Fruit fly (Drosophila melanogaster) whole organism, prepupa: ENCODE measurements around the gene CG2104.

Source experiments
- CG10631 ChIP-seq: fragments of 200-800 bp; sonication (Bioruptor generic); optimal IDR thresholded peaks from 2 replicates; lab custom pipeline; 2016; ENCODE audit warnings: missing biosample characterization, missing genetic modification characterization
- CG10669 ChIP-seq: fragments of 200-800 bp; sonication (Bioruptor generic); optimal IDR thresholded peaks from 3 replicates; lab custom pipeline; 2018; ENCODE audit warnings: missing biosample characterization, mild to moderate bottlenecking, missing genetic modification characterization, moderate library complexity
- CG11294 ChIP-seq: fragments of 200-800 bp; sonication (Bioruptor generic); IDR thresholded peaks from 2 replicates; pipeline ENCODE4 v1.3.6; 2022; ENCODE audit warnings: missing biosample characterization, missing genetic modification characterization
- CG11902 ChIP-seq: fragments of 200-800 bp; sonication (Bioruptor generic); optimal IDR thresholded peaks from 3 replicates; lab custom pipeline; 2016; ENCODE audit warnings: missing biosample characterization, missing genetic modification characterization
- CG15336 ChIP-seq: fragments of 200-800 bp; sonication (Bioruptor generic); IDR thresholded peaks from 2 replicates; pipeline ENCODE4 v1.3.6; 2022; ENCODE audit warnings: missing biosample characterization, missing genetic modification characterization
- CG1621 ChIP-seq: fragments of 200-800 bp; sonication (Bioruptor generic); optimal IDR thresholded peaks from 3 replicates; lab custom pipeline; 2018; ENCODE audit warnings: missing biosample characterization, mild to moderate bottlenecking, missing genetic modification characterization
- CG3032 ChIP-seq: fragments of 200-800 bp; optimal IDR thresholded peaks from 2 replicates; lab custom pipeline; 2019; ENCODE audit warnings: missing biosample characterization, mild to moderate bottlenecking, missing genetic modification characterization, moderate library complexity
- CG31627 ChIP-seq: fragments of 200-800 bp; sonication (Bioruptor generic); optimal IDR thresholded peaks from 3 replicates; lab custom pipeline; 2016; ENCODE audit warnings: missing biosample characterization, missing genetic modification characterization
- CG32006 ChIP-seq: fragments of 200-800 bp; sonication (Bioruptor generic); optimal IDR thresholded peaks from 3 replicates; lab custom pipeline; 2017; ENCODE audit warnings: missing biosample characterization, mild to moderate bottlenecking, missing genetic modification characterization
- CG34406 ChIP-seq: fragments of 200-800 bp; sonication (Bioruptor generic); optimal IDR thresholded peaks from 3 replicates; lab custom pipeline; 2016; ENCODE audit warnings: missing biosample characterization, missing genetic modification characterization
- CG4318 ChIP-seq: fragments of 200-800 bp; sonication (Bioruptor generic); optimal IDR thresholded peaks from 3 replicates; lab custom pipeline; 2017; ENCODE audit warnings: missing biosample characterization, mild to moderate bottlenecking, missing genetic modification characterization
- CG6163 ChIP-seq: fragments of 200-800 bp; sonication (Bioruptor generic); IDR thresholded peaks from 3 replicates; pipeline ENCODE4 v1.3.6; 2022; ENCODE audit warnings: missing biosample characterization, missing genetic modification characterization
- CG6276 ChIP-seq: fragments of 200-800 bp; sonication (Bioruptor generic); optimal IDR thresholded peaks from 2 replicates; lab custom pipeline; 2017; ENCODE audit warnings: missing biosample characterization, mild to moderate bottlenecking, missing genetic modification characterization
- CG6792 ChIP-seq: fragments of 200-800 bp; sonication (Bioruptor generic); optimal IDR thresholded peaks from 3 replicates; lab custom pipeline; 2016; ENCODE audit warnings: missing biosample characterization, missing genetic modification characterization
- CG6808 ChIP-seq: fragments of 200-800 bp; sonication (Bioruptor generic); optimal IDR thresholded peaks from 3 replicates; lab custom pipeline; 2017; ENCODE audit warnings: missing biosample characterization, missing genetic modification characterization, mild to moderate bottlenecking, moderate library complexity, missing genetic modification reagents
- CG7368 ChIP-seq: fragments of 200-800 bp; sonication (Bioruptor generic); optimal IDR thresholded peaks from 3 replicates; lab custom pipeline; 2016; ENCODE audit warnings: missing biosample characterization, missing genetic modification characterization
- CG8319 ChIP-seq: fragments of 200-800 bp; sonication (Bioruptor generic); optimal IDR thresholded peaks from 3 replicates; lab custom pipeline; 2016; ENCODE audit warnings: missing biosample characterization, missing genetic modification characterization
- Eip78C ChIP-seq: fragments of 200-800 bp; sonication (Bioruptor generic); peaks from one replicate; lab custom pipeline; 2016; ENCODE audit warnings: missing biosample characterization, missing genetic modification characterization
- Eip93F ChIP-seq: fragments of 200-800 bp; sonication (Bioruptor generic); optimal IDR thresholded peaks from 2 replicates; lab custom pipeline; 2016; ENCODE audit warnings: missing biosample characterization, mild to moderate bottlenecking, missing genetic modification characterization
- Gug ChIP-seq: fragments of 200-800 bp; sonication (Bioruptor generic); IDR thresholded peaks from 2 replicates; pipeline ENCODE4 v1.3.6; 2022; ENCODE audit warnings: missing biosample characterization, missing genetic modification characterization
- Hr4 ChIP-seq: fragments of 200-800 bp; sonication (Bioruptor generic); optimal IDR thresholded peaks from 3 replicates; lab custom pipeline; 2016; ENCODE audit warnings: missing biosample characterization, missing genetic modification characterization
- Met ChIP-seq: fragments of 200-800 bp; sonication (Bioruptor generic); optimal IDR thresholded peaks from 3 replicates; lab custom pipeline; 2016; ENCODE audit warnings: missing biosample characterization, missing genetic modification characterization
- OdsH ChIP-seq: fragments of 200-800 bp; sonication (Bioruptor generic); optimal IDR thresholded peaks from 3 replicates; lab custom pipeline; 2016; ENCODE audit warnings: missing biosample characterization, missing genetic modification characterization
- Smox ChIP-seq: fragments of 200-800 bp; sonication (Bioruptor generic); optimal IDR thresholded peaks from 3 replicates; lab custom pipeline; 2016; ENCODE audit warnings: missing biosample characterization, missing genetic modification characterization
- Sox102F ChIP-seq: fragments of 200-800 bp; sonication (Bioruptor generic); optimal IDR thresholded peaks from 2 replicates; lab custom pipeline; 2016; ENCODE audit warnings: missing biosample characterization, mild to moderate bottlenecking, missing genetic modification characterization
- Sox14 ChIP-seq: fragments of 200-800 bp; sonication (Bioruptor generic); optimal IDR thresholded peaks from 3 replicates; lab custom pipeline; 2016; ENCODE audit warnings: missing biosample characterization, missing genetic modification characterization
- Sox15 ChIP-seq: fragments of 200-800 bp; sonication (Bioruptor generic); optimal IDR thresholded peaks from 3 replicates; lab custom pipeline; 2016; ENCODE audit warnings: missing biosample characterization, missing genetic modification characterization
- cyc ChIP-seq: fragments of 200-800 bp; sonication (Bioruptor generic); optimal IDR thresholded peaks from 3 replicates; lab custom pipeline; 2016; ENCODE audit warnings: missing biosample characterization, missing genetic modification characterization
- dsx ChIP-seq: fragments of 200-800 bp; optimal IDR thresholded peaks from 3 replicates; lab custom pipeline; 2019; ENCODE audit warnings: missing biosample characterization, mild to moderate bottlenecking, missing genetic modification characterization, moderate library complexity; ENCODE audit not compliant: poor library complexity, severe bottlenecking
- eg ChIP-seq: fragments of 200-800 bp; sonication (Bioruptor generic); IDR thresholded peaks from 3 replicates; pipeline ENCODE4 v1.3.6; 2022; ENCODE audit warnings: missing biosample characterization, missing genetic modification characterization
- esn ChIP-seq: fragments of 200-800 bp; sonication (Bioruptor generic); optimal IDR thresholded peaks from 2 replicates; lab custom pipeline; 2016; ENCODE audit warnings: missing biosample characterization, mild to moderate bottlenecking, missing genetic modification characterization, moderate library complexity
- fd59A ChIP-seq: fragments of 200-800 bp; sonication (Bioruptor generic); optimal IDR thresholded peaks from 2 replicates; lab custom pipeline; 2017; ENCODE audit warnings: missing biosample characterization, mild to moderate bottlenecking, missing genetic modification characterization, missing genetic modification reagents
- fkh ChIP-seq: fragments of 200-800 bp; sonication (Bioruptor generic); optimal IDR thresholded peaks from 3 replicates; lab custom pipeline; 2017; ENCODE audit warnings: missing biosample characterization, mild to moderate bottlenecking, missing genetic modification characterization, moderate library complexity
- net ChIP-seq: fragments of 200-800 bp; sonication (Bioruptor generic); optimal IDR thresholded peaks from 3 replicates; lab custom pipeline; 2016; ENCODE audit warnings: missing biosample characterization, missing genetic modification characterization
- spab ChIP-seq: fragments of 200-800 bp; sonication (Bioruptor generic); optimal IDR thresholded peaks from 2 replicates; lab custom pipeline; 2017; ENCODE audit warnings: missing biosample characterization, mild to moderate bottlenecking, missing genetic modification characterization, missing genetic modification reagents
- ss ChIP-seq, 2 experiments: fragments of 200-800 bp; sonication (Bioruptor generic); optimal IDR thresholded peaks; 2 replicates in 1 of 2; 3 replicates in 1 of 2; lab custom pipeline; 2017 to 2018; ENCODE audit warnings: mild to moderate bottlenecking in 2 of 2, missing biosample characterization in 2 of 2, missing genetic modification characterization in 2 of 2, moderate library complexity in 1 of 2
- svp ChIP-seq: fragments of 200-800 bp; sonication (Bioruptor generic); peaks from one replicate; lab custom pipeline; 2016; ENCODE audit warnings: missing biosample characterization, missing genetic modification characterization
- topi ChIP-seq: fragments of 200-800 bp; sonication (Bioruptor generic); optimal IDR thresholded peaks from 3 replicates; lab custom pipeline; 2016; ENCODE audit warnings: missing biosample characterization, missing genetic modification characterization
- vri ChIP-seq: fragments of 200-800 bp; sonication (Bioruptor generic); optimal IDR thresholded peaks from 3 replicates; lab custom pipeline; 2016; ENCODE audit warnings: missing biosample characterization, mild to moderate bottlenecking, missing genetic modification characterization

CG2104 gene

DNA sequence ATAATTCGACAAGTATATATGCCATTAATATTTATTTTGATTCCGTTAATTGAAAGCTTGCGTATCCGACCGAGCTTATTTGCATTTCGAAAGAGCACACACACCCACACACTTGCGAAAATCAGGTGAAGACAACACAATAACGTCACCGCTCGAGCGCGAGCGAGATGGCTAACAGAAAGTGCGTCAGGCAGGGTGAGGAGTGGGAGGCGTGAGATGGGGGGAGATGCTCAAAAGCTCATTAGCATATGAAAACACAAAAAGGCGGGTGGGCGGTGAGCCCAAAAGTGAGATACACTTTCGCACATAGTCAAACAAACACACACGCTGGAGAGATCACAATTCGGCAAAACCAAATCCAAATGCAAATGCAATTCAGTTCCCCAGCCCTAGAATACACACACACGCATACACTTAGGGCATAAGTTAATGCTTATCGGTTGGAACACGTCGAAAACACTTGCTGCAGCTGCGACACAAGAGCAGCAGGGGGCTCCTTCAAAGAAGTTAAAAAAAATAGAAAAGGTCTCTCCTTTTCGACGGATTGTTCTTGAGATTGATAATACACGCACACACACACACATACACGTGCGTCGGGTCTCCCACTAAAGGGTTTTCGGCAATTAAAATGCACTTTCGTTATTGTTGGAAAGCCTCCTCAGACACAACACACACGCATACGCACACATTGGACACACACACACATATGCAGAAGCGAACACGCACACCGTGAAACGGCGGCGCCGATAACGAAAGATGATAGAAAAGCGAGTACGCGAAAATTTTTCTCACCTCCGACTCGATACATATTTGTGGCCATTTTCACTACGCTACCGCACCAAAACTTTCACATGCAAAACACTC, 45.1 kb downstream of the CG2104 start:
- TF ChIP-seq topi (GFP tag; lab: Kevin White, UChicago) = no peak
- TF ChIP-seq Eip78C = peak; percentile 83
- no peak for TF ChIP-seq net (GFP tag; lab: Kevin White, UChicago)
- TF ChIP-seq Sox102F = no peak
- TF ChIP-seq CG6276 = no peak
- TF ChIP-seq Hr4 = no peak
- no peak for TF ChIP-seq spab
- peak; percentile 24 for TF ChIP-seq CG31627
- TF ChIP-seq CG11294 (GFP tag; lab: Robert Waterston, UW) = no peak
- TF ChIP-seq fd59A (GFP tag; lab: Kevin White, UChicago) = no peak
- peak; percentile 22 for TF ChIP-seq vri (GFP tag; lab: Kevin White, UChicago)
- no peak for TF ChIP-seq CG10631 (GFP tag; lab: Kevin White, UChicago)
- TF ChIP-seq CG7368 (GFP tag; lab: Kevin White, UChicago) = no peak
- TF ChIP-seq svp = peak; percentile 88
- 0 out of 3 replicates have a peak, but pooled peaks have one; percentile 38 for TF ChIP-seq CG6163
- no peak for TF ChIP-seq CG32006 (GFP tag; lab: Kevin White, UChicago)
- TF ChIP-seq cyc (GFP tag; lab: Kevin White, UChicago) = peak; percentile 7
- peak; percentile 5 for TF ChIP-seq CG6792
- TF ChIP-seq OdsH (GFP tag; lab: Kevin White, UChicago) = no peak
- no peak for TF ChIP-seq dsx (GFP tag; lab: Kevin White, UChicago)
- TF ChIP-seq CG10669 = no peak
- TF ChIP-seq Gug (GFP tag; lab: Robert Waterston, UW) = 0 out of 2 replicates have a peak, but pooled peaks have one; percentile 11
- TF ChIP-seq Met (GFP tag; lab: Kevin White, UChicago) = no peak
- TF ChIP-seq eg = no peak
- TF ChIP-seq esn (GFP tag; lab: Kevin White, UChicago) = peak; percentile 28
- peak; percentile 41 for TF ChIP-seq fkh (GFP tag; lab: Kevin White, UChicago)
- TF ChIP-seq CG1621 (tag; lab: Kevin White, UChicago) = no peak
- TF ChIP-seq CG11902 (GFP tag; lab: Kevin White, UChicago) = no peak
- TF ChIP-seq CG6808 (GFP tag; lab: Kevin White, UChicago) = no peak
- no peak for TF ChIP-seq Sox15 (GFP tag; lab: Kevin White, UChicago)
- TF ChIP-seq CG34406 (GFP tag; lab: Kevin White, UChicago) = peak; percentile 22
- TF ChIP-seq CG3032 (tag; lab: Kevin White, UChicago) = peak; percentile 17
- TF ChIP-seq CG8319 (GFP tag; lab: Kevin White, UChicago) = no peak
- TF ChIP-seq CG15336 = peak; percentile 10; the same call in 1 of the 2 replicates
- TF ChIP-seq Smox (GFP tag; lab: Kevin White, UChicago) = no peak
- TF ChIP-seq Eip93F (GFP tag; lab: Kevin White, UChicago) = peak; percentile 60
- TF ChIP-seq Sox14 = peak; percentile 18
- TF ChIP-seq, all 60 proteins: peak for 15

dm6 chr3R:5643421-5643820, 49.7 kb downstream of the CG2104 start:
- no peak for TF ChIP-seq ss (GFP tag; optimal IDR thresholded peaks at IDR 0.05; lab: Kevin White, UChicago)
- no peak for TF ChIP-seq Sox102F
- peak; percentile 86 for TF ChIP-seq svp
- TF ChIP-seq CG4318 (GFP tag; lab: Kevin White, UChicago) = no peak
